Fruit fly (Drosophila melanogaster) whole organism, prepupa: ENCODE measurements around the gene Hyls1.

ENCODE experiments used
- CG6276 ChIP-seq: fragments of 200-800 bp; sonication (Bioruptor generic); optimal IDR thresholded peaks from 2 replicates; lab custom pipeline; 2017; ENCODE audit warnings: missing biosample characterization, mild to moderate bottlenecking, missing genetic modification characterization
- ss ChIP-seq, 2 experiments: fragments of 200-800 bp; sonication (Bioruptor generic); optimal IDR thresholded peaks; 2 replicates in 1 of 2; 3 replicates in 1 of 2; lab custom pipeline; 2017 to 2018; ENCODE audit warnings: mild to moderate bottlenecking in 2 of 2, missing biosample characterization in 2 of 2, missing genetic modification characterization in 2 of 2, moderate library complexity in 1 of 2

DNA sequence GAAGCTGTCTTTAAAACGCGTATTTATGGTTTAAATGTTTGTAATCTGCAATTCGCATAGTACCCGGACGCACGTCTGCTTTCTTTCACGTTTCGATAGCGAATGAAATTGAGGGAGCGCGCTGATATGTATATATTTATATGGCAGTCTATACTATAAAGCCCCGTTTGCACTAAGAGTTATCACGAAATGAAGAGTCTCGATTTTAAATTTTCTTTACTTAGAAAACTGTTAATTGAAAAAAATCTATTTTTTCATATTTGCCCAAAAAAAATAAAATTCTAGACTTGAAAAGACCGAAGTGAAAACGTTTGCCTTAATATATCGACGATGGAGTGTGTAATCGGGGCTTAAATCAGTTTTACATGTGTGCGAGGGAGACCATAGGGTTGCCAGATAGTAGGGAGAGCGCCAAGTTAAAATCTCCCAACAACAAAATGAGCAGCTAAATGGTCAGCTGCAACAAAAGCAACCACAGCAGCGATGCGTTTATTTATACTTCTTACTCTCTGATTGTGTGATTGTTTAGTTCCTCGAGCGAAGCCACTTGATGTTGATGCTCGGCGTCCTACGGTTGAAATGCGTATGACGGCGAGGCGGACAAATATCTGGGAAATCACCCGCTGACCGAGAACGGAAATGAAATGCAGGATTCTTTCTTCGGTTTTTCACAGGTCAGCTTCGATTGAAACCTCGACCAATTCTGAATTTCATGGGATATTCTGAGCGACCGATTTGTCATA, 26.7 kb downstream of the Hyls1 start, which contains the start of gene cact:
- TF ChIP-seq ss (GFP tag; optimal IDR thresholded peaks at IDR 0.05; lab: Kevin White, UChicago) = peak; percentile 53 to 60
- peak; percentile 82 for TF ChIP-seq CG6276 (GFP tag; lab: Kevin White, UChicago)
